Fruit fly (Drosophila melanogaster) whole organism, wandering third instar larva: ENCODE results near the gene Elal.

ENCODE experiments used
- Abd-B ChIP-seq: fragments of >200 bp; optimal IDR thresholded peaks from 2 replicates; lab custom pipeline; 2017; ENCODE audit warnings: missing biosample characterization, missing genetic modification characterization
- Dfd ChIP-seq: fragments of >200 bp; optimal IDR thresholded peaks from 2 replicates; lab custom pipeline; 2017; ENCODE audit warnings: missing biosample characterization, missing genetic modification characterization
- Hr78 ChIP-seq: fragments of >200 bp; optimal IDR thresholded peaks from 2 replicates; lab custom pipeline; 2017; ENCODE audit warnings: missing biosample characterization, missing genetic modification characterization
- Myc ChIP-seq: fragments of >200 bp; optimal IDR thresholded peaks from 2 replicates; lab custom pipeline; 2017
- N ChIP-seq: fragments of >200 bp; optimal IDR thresholded peaks from 2 replicates; lab custom pipeline; 2018; ENCODE audit warnings: missing biosample characterization, missing external identifiers, missing genetic modification characterization
- OdsH ChIP-seq: fragments of 200-800 bp; sonication (Bioruptor generic); optimal IDR thresholded peaks from 2 replicates; lab custom pipeline; 2016; ENCODE audit warnings: missing biosample characterization, mild to moderate bottlenecking, missing genetic modification characterization
- br ChIP-seq: fragments of 200-800 bp; sonication (Bioruptor generic); optimal IDR thresholded peaks from 2 replicates; lab custom pipeline; 2016; ENCODE audit warnings: missing biosample characterization, missing genetic modification characterization
- foxo ChIP-seq, 2 experiments: fragments of 200-800 bp; sonication (Bioruptor generic); optimal IDR thresholded peaks; 2 replicates in 1 of 2; 3 replicates in 1 of 2; lab custom pipeline; 2016 to 2017; ENCODE audit warnings: missing biosample characterization in 2 of 2, missing genetic modification characterization in 2 of 2
- h ChIP-seq: fragments of 200-800 bp; sonication (Bioruptor generic); optimal IDR thresholded peaks from 3 replicates; lab custom pipeline; 2016; ENCODE audit warnings: missing biosample characterization, mild to moderate bottlenecking, missing genetic modification characterization
- jim ChIP-seq: fragments of 175-275, 200-325 bp; sonication (Bioruptor generic); optimal IDR thresholded peaks from 2 replicates; lab custom pipeline; 2016; ENCODE audit warnings: missing biosample characterization, mild to moderate bottlenecking, missing genetic modification characterization
- psq ChIP-seq: fragments of 200-800 bp; sonication (Bioruptor generic); optimal IDR thresholded peaks from 3 replicates; lab custom pipeline; 2017; ENCODE audit warnings: missing biosample characterization, mild to moderate bottlenecking, missing genetic modification characterization, moderate library complexity
- sage ChIP-seq: fragments of 200-800 bp; sonication (Bioruptor generic); optimal IDR thresholded peaks from 2 replicates; lab custom pipeline; 2016; ENCODE audit warnings: missing biosample characterization, mild to moderate bottlenecking, missing genetic modification characterization
- usp ChIP-seq: fragments of >200 bp; optimal IDR thresholded peaks from 2 replicates; lab custom pipeline; 2017; ENCODE audit warnings: missing biosample characterization, missing genetic modification characterization

DNA sequence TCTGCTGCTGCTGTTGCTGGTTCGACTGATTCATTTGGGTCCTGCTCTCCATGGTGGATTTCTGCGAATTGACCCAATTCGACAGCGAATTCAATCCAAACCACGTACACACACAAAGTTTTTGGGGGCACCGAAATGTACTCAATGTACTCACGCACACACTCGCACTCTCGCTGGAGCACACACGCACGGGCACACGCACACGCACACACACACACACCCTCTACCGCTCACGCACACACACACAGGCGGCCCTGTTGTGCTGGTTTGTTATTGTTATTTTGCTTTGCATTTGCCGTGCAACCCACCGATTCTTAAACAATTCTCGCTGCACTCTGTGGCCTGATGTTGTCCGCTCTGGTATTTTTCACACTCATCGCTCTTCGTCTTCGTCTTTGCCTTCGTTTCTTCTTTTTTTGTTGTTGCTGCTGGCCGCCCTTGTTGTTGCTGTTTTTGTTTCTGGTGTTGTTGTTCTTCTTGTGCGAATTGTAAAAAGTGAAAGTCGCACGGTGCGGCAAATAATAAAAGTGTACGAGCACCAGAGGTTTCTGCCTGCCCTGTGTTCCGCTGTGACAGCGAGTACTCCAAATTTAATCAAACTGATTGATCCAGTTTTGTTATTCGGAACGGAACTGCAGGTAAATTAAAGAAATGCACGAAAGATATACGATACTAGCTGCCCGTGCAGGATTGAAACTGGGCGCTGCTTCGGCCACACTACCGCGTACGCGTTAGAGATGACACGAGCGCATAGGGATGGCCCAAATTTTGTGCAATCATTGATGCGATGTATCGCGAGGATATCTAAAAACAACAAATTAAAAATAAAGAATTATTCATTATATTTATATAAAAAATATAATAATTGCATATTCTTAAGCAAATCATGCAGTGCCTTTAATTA lies 11.0 kb downstream of the Elal start, which contains the start of gene CG3744:
- TF ChIP-seq Dfd (GFP tag; lab: Kevin White, UChicago), result no peak
- TF ChIP-seq Abd-B (GFP tag; lab: Kevin White, UChicago), result no peak
- TF ChIP-seq usp (GFP tag; lab: Kevin White, UChicago), result no peak
- TF ChIP-seq br (GFP tag; lab: Kevin White, UChicago), result peak; percentile 57
- peak; percentile 78 for TF ChIP-seq h
- TF ChIP-seq N (GFP tag; lab: Kevin White, UChicago), result peak; percentile 70
- peak in 1 of 2 experiments; percentile 87 for TF ChIP-seq foxo (GFP tag; optimal IDR thresholded peaks at IDR 0.05; lab: Kevin White, UChicago)
- TF ChIP-seq psq, result peak; percentile 72
- TF ChIP-seq Hr78 (GFP tag; lab: Kevin White, UChicago), result no peak
- no peak for TF ChIP-seq sage (GFP tag; lab: Kevin White, UChicago)
- TF ChIP-seq OdsH, result peak; percentile 61
- TF ChIP-seq jim (GFP tag; lab: Kevin White, UChicago), result peak; percentile 54
- TF ChIP-seq Myc, result no peak
